Fruit fly (Drosophila melanogaster) whole organism: ENCODE data around the gene ND-ASHI.

ENCODE experiments used
- CG8478 ChIP-seq: fragments of >200 bp; optimal IDR thresholded peaks from 2 replicates; lab custom pipeline; 2018; ENCODE audit warnings: inconsistent platforms
- pan ChIP-seq: fragments of >200 bp; optimal IDR thresholded peaks from 2 replicates; lab custom pipeline; 2017
- psq ChIP-seq: fragments of >200 bp; optimal IDR thresholded peaks from 2 replicates; lab custom pipeline; 2017
- usp ChIP-seq: fragments of >200 bp; optimal IDR thresholded peaks from 2 replicates; lab custom pipeline; 2017; ENCODE audit warnings: missing biosample characterization, missing genetic modification characterization, mixed read lengths

DNA sequence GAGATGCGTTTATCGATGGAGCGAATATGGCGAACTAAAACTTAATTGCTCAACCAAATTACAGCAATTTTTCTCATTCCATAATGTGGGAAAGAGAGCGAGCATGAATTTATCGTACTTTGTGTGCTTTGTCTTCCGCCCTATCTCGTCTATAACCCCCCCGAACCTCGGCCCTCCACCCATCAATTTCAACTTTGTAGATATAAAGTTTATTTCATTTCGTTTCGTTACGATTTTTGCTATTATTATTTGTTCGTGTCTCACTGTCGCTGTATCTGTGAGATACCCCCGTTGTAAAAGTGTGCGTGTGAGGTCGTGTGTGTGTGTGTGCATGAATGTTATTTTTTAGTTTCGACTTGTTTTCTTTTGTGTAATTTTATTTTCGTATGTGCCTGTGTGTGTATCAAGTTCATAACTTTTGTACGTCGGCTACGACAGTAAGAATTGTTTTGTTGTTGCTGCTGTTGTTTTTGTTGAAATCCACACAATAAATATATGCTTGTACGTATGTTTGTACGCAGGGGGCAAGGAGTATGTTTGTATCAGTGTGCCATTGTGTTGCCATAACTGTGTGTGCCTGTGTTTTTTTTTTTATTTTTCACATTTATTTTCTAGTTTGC lies 29.8 kb upstream of the ND-ASHI start:
- TF ChIP-seq usp (no peak), psq (lab: Kevin White, UChicago) (no peak), pan (no peak), CG8478 (no peak)
